Fruit fly (Drosophila melanogaster) whole organism, embryonic: ENCODE data around the gene Cap-D3.
A peak's percentile ranks its signal among the peaks of the same experiment; 100 is the strongest.

ENCODE experiments used
- Asciz ChIP-seq: fragments of 200-800 bp; sonication (Bioruptor generic); optimal IDR thresholded peaks from 2 replicates; lab custom pipeline; 2017; ENCODE audit warnings: missing biosample characterization, mild to moderate bottlenecking, missing genetic modification characterization, missing genetic modification reagents
- CG10147 ChIP-seq: fragments of 200-800 bp; sonication (Bioruptor generic); optimal IDR thresholded peaks from 2 replicates; lab custom pipeline; 2019; ENCODE audit warnings: missing biosample characterization, mild to moderate bottlenecking, missing genetic modification characterization, moderate library complexity
- CG1024 ChIP-seq: fragments of 200-800 bp; sonication (Bioruptor generic); IDR thresholded peaks from 2 replicates; pipeline ENCODE4 v1.3.6; 2022; ENCODE audit warnings: missing biosample characterization, missing genetic modification characterization
- CG10366 ChIP-seq: fragments of 200-800 bp; sonication (Bioruptor generic); IDR thresholded peaks from 2 replicates; pipeline ENCODE4 v1.3.6; 2022; ENCODE audit warnings: missing biosample characterization, missing genetic modification characterization
- CG13424 ChIP-seq: fragments of 200-800 bp; sonication (Bioruptor generic); optimal IDR thresholded peaks from 2 replicates; lab custom pipeline; 2019; ENCODE audit warnings: missing biosample characterization, mild to moderate bottlenecking, missing genetic modification characterization, moderate library complexity
- CG14965 ChIP-seq: fragments of 200-800 bp; sonication (Bioruptor generic); optimal IDR thresholded peaks from 2 replicates; lab custom pipeline; 2016; ENCODE audit warnings: missing biosample characterization, missing genetic modification characterization, borderline replicate concordance
- CG1529 ChIP-seq: fragments of 200-800 bp; sonication (Bioruptor generic); optimal IDR thresholded peaks from 3 replicates; lab custom pipeline; 2018; ENCODE audit warnings: missing biosample characterization, missing genetic modification characterization
- CG17359 ChIP-seq: fragments of 200-800 bp; sonication (Bioruptor generic); optimal IDR thresholded peaks from 3 replicates; lab custom pipeline; 2018; ENCODE audit warnings: missing biosample characterization, mild to moderate bottlenecking, missing genetic modification characterization, moderate library complexity
- CG17829 ChIP-seq: fragments of 200-800 bp; optimal IDR thresholded peaks from 2 replicates; lab custom pipeline; 2019; ENCODE audit warnings: missing biosample characterization, mild to moderate bottlenecking, missing genetic modification characterization, moderate library complexity
- CG17912 ChIP-seq: fragments of 200-800 bp; sonication (Bioruptor generic); optimal IDR thresholded peaks from 2 replicates; lab custom pipeline; 2018; ENCODE audit warnings: missing biosample characterization, mild to moderate bottlenecking, missing genetic modification characterization
- CG1792 ChIP-seq: fragments of 200-800 bp; sonication (Bioruptor generic); optimal IDR thresholded peaks from 2 replicates; lab custom pipeline; 2016; ENCODE audit warnings: missing biosample characterization, missing genetic modification characterization
- CG2120 ChIP-seq: fragments of 200-800 bp; sonication (Bioruptor generic); optimal IDR thresholded peaks from 3 replicates; lab custom pipeline; 2016; ENCODE audit warnings: missing biosample characterization, missing genetic modification characterization
- CG2875 ChIP-seq: fragments of 200-800 bp; sonication (Bioruptor generic); optimal IDR thresholded peaks from 2 replicates; lab custom pipeline; 2017; ENCODE audit warnings: missing biosample characterization, mild to moderate bottlenecking, missing genetic modification characterization, missing genetic modification reagents
- CG3281 ChIP-seq: fragments of 200-800 bp; sonication (Bioruptor generic); optimal IDR thresholded peaks from 3 replicates; lab custom pipeline; 2017; ENCODE audit warnings: missing biosample characterization, mild to moderate bottlenecking, missing genetic modification characterization
- CG34422 ChIP-seq: fragments of 200-800 bp; sonication (Bioruptor generic); IDR thresholded peaks from 3 replicates; pipeline ENCODE4 v1.3.6; 2022; ENCODE audit warnings: missing biosample characterization, missing genetic modification characterization
- CG4328 ChIP-seq: fragments of 200-800 bp; sonication (Bioruptor generic); optimal IDR thresholded peaks from 3 replicates; lab custom pipeline; 2017; ENCODE audit warnings: missing biosample characterization, missing genetic modification reagents, missing genetic modification characterization
- CG6175 ChIP-seq: fragments of 200-800 bp; sonication (Bioruptor generic); IDR thresholded peaks from 3 replicates; pipeline ENCODE4 v1.3.6; 2022; ENCODE audit warnings: missing biosample characterization, missing genetic modification characterization
- CG7271 ChIP-seq: fragments of 200-800 bp; sonication (Bioruptor generic); optimal IDR thresholded peaks from 2 replicates; lab custom pipeline; 2018; ENCODE audit warnings: missing biosample characterization, mild to moderate bottlenecking, missing genetic modification characterization, moderate library complexity
- CG8281 ChIP-seq: fragments of 200-800 bp; sonication (Bioruptor generic); optimal IDR thresholded peaks from 2 replicates; lab custom pipeline; 2018; ENCODE audit warnings: missing biosample characterization, mild to moderate bottlenecking, missing genetic modification characterization, moderate library complexity
- CG9727 ChIP-seq: fragments of 200-800 bp; sonication (Bioruptor generic); optimal IDR thresholded peaks from 3 replicates; lab custom pipeline; 2017; ENCODE audit warnings: missing biosample characterization, mild to moderate bottlenecking, missing genetic modification characterization
- CG9797 ChIP-seq: fragments of 200-800 bp; sonication (Bioruptor generic); optimal IDR thresholded peaks from 3 replicates; lab custom pipeline; 2018; ENCODE audit warnings: missing biosample characterization, mild to moderate bottlenecking, missing genetic modification characterization
- CrebB ChIP-seq: fragments of 200-800 bp; sonication (Bioruptor generic); optimal IDR thresholded peaks from 3 replicates; lab custom pipeline; 2018; ENCODE audit warnings: missing biosample characterization, mild to moderate bottlenecking, missing genetic modification characterization
- Fer1 ChIP-seq: fragments of 200-800 bp; sonication (Bioruptor generic); optimal IDR thresholded peaks from 2 replicates; lab custom pipeline; 2017; ENCODE audit warnings: missing biosample characterization, mild to moderate bottlenecking, missing genetic modification characterization
- GATAe ChIP-seq: fragments of 200-800 bp; sonication (Bioruptor generic); conservative IDR thresholded peaks from 2 replicates; pipeline ENCODE4 v1.3.6; 2022; ENCODE audit warnings: missing biosample characterization, missing genetic modification characterization
- Hmr ChIP-seq: fragments of 200-800 bp; sonication (Bioruptor generic); optimal IDR thresholded peaks from 3 replicates; lab custom pipeline; 2017; ENCODE audit warnings: mild to moderate bottlenecking, missing biosample characterization, missing genetic modification reagents, missing genetic modification characterization
- Hr78 ChIP-seq, 2 experiments: fragments of 200-800 bp in 1 of 2; fragments of >200 bp in 1 of 2; sonication (Bioruptor generic) in 1 of 2; optimal IDR thresholded peaks; 2 replicates each; lab custom pipeline; 2017 to 2019; ENCODE audit warnings: missing biosample characterization in 2 of 2, missing genetic modification characterization in 2 of 2, mild to moderate bottlenecking in 1 of 2, moderate library complexity in 1 of 2
- Kr ChIP-seq: fragments of 200-800 bp; sonication (Bioruptor generic); optimal IDR thresholded peaks from 2 replicates; lab custom pipeline; 2017; ENCODE audit warnings: missing biosample characterization, mild to moderate bottlenecking, missing genetic modification characterization
- Poxn ChIP-seq: fragments of 200-800 bp; sonication (Bioruptor generic); IDR thresholded peaks from 2 replicates; pipeline ENCODE4 v1.3.6; 2022; ENCODE audit warnings: missing biosample characterization, missing genetic modification characterization
- Ravus ChIP-seq: fragments of 200-800 bp; sonication (Bioruptor generic); IDR thresholded peaks from 2 replicates; pipeline ENCODE4 v1.3.6; 2022; ENCODE audit warnings: missing biosample characterization, missing genetic modification characterization
- Sin3A ChIP-seq: fragments of >200 bp; optimal IDR thresholded peaks from 2 replicates; lab custom pipeline; 2018
- amos ChIP-seq: fragments of 200-800 bp; sonication (Bioruptor generic); IDR thresholded peaks from 2 replicates; pipeline ENCODE4 v1.3.6; 2022; ENCODE audit warnings: missing biosample characterization, missing genetic modification characterization; ENCODE audit not compliant: partially characterized antibody
- ato ChIP-seq: fragments of 200-800 bp; sonication (Bioruptor generic); IDR thresholded peaks from 2 replicates; pipeline ENCODE4 v1.3.6; 2022; ENCODE audit warnings: missing biosample characterization, missing genetic modification characterization; ENCODE audit not compliant: partially characterized antibody
- disco-r ChIP-seq: fragments of 200-800 bp; sonication (Bioruptor generic); optimal IDR thresholded peaks from 2 replicates; lab custom pipeline; 2016; ENCODE audit warnings: missing biosample characterization, missing genetic modification characterization
- en ChIP-seq: fragments of 200-800 bp; sonication (Bioruptor generic); optimal IDR thresholded peaks from 2 replicates; lab custom pipeline; 2016; ENCODE audit warnings: missing biosample characterization, missing genetic modification characterization
- eve ChIP-seq, 2 experiments: fragments of >200 bp; optimal IDR thresholded peaks; 2 replicates each; lab custom pipeline; 2017; ENCODE audit warnings: missing biosample characterization in 2 of 2, missing genetic modification characterization in 2 of 2
- ewg ChIP-seq: fragments of 200-800 bp; sonication (Bioruptor generic); optimal IDR thresholded peaks from 3 replicates; lab custom pipeline; 2017; ENCODE audit warnings: mild to moderate bottlenecking, missing biosample characterization, missing genetic modification reagents, missing genetic modification characterization
- fd102C ChIP-seq: fragments of 200-800 bp; sonication (Bioruptor generic); optimal IDR thresholded peaks from 2 replicates; lab custom pipeline; 2018; ENCODE audit warnings: missing biosample characterization, mild to moderate bottlenecking, missing genetic modification characterization, moderate library complexity
- fd96Cb ChIP-seq: fragments of 200-800 bp; sonication (Bioruptor generic); optimal IDR thresholded peaks from 2 replicates; lab custom pipeline; 2018; ENCODE audit warnings: missing biosample characterization, mild to moderate bottlenecking, missing genetic modification characterization, moderate library complexity
- grn ChIP-seq: fragments of 200-800 bp; sonication (Bioruptor generic); optimal IDR thresholded peaks from 3 replicates; lab custom pipeline; 2017; ENCODE audit warnings: missing biosample characterization, missing genetic modification characterization
- h ChIP-seq: fragments of >200 bp; optimal IDR thresholded peaks from 2 replicates; lab custom pipeline; 2017
- kni ChIP-seq: fragments of 200-800 bp; sonication (Bioruptor generic); optimal IDR thresholded peaks from 3 replicates; lab custom pipeline; 2017; ENCODE audit warnings: mild to moderate bottlenecking, missing biosample characterization, missing genetic modification reagents, missing genetic modification characterization
- lilli ChIP-seq: fragments of 200-800 bp; sonication (Bioruptor generic); optimal IDR thresholded peaks from 3 replicates; lab custom pipeline; 2016; ENCODE audit warnings: missing biosample characterization, missing genetic modification characterization
- nerfin-1 ChIP-seq: fragments of 200-800 bp; sonication (Bioruptor generic); optimal IDR thresholded peaks from 3 replicates; lab custom pipeline; 2019; ENCODE audit warnings: missing biosample characterization, mild to moderate bottlenecking, missing genetic modification characterization, moderate library complexity
- pzg ChIP-seq: fragments of 200-800 bp; sonication (Bioruptor generic); optimal IDR thresholded peaks from 3 replicates; lab custom pipeline; 2018; ENCODE audit warnings: missing biosample characterization, mild to moderate bottlenecking, missing genetic modification characterization, moderate library complexity
- ranshi ChIP-seq: fragments of 200-800 bp; sonication (Bioruptor generic); IDR thresholded peaks from 2 replicates; pipeline ENCODE4 v1.3.6; 2022; ENCODE audit warnings: missing biosample characterization, missing genetic modification characterization
- rib ChIP-seq: fragments of 200-800 bp; sonication (Bioruptor generic); IDR thresholded peaks from 2 replicates; pipeline ENCODE4 v1.3.6; 2022; ENCODE audit warnings: missing biosample characterization, missing genetic modification characterization
- tna ChIP-seq: fragments of 200-800 bp; sonication (Bioruptor generic); IDR thresholded peaks from 2 replicates; pipeline ENCODE4 v1.3.6; 2022; ENCODE audit warnings: missing biosample characterization, missing genetic modification characterization; ENCODE audit not compliant: partially characterized antibody
- ttk ChIP-seq: fragments of 200-800 bp; sonication (Bioruptor generic); IDR thresholded peaks from 2 replicates; pipeline ENCODE4 v2.1.2; 2022; ENCODE audit warnings: missing biosample characterization, missing genetic modification characterization
- unc-4 ChIP-seq: fragments of 200-800 bp; sonication (Bioruptor generic); IDR thresholded peaks from 2 replicates; pipeline ENCODE4 v1.3.6; 2022; ENCODE audit warnings: missing biosample characterization, missing genetic modification characterization; ENCODE audit not compliant: partially characterized antibody
- z ChIP-seq: fragments of 200-800 bp; sonication (Bioruptor generic); IDR thresholded peaks from 3 replicates; pipeline ENCODE4 v1.3.6; 2022; ENCODE audit warnings: missing biosample characterization, missing genetic modification characterization
- zen ChIP-seq: fragments of 200-800 bp; sonication (Bioruptor generic); optimal IDR thresholded peaks from 3 replicates; lab custom pipeline; 2018; ENCODE audit warnings: missing biosample characterization, mild to moderate bottlenecking, missing genetic modification characterization, moderate library complexity

Gene Cap-D3

DNA sequence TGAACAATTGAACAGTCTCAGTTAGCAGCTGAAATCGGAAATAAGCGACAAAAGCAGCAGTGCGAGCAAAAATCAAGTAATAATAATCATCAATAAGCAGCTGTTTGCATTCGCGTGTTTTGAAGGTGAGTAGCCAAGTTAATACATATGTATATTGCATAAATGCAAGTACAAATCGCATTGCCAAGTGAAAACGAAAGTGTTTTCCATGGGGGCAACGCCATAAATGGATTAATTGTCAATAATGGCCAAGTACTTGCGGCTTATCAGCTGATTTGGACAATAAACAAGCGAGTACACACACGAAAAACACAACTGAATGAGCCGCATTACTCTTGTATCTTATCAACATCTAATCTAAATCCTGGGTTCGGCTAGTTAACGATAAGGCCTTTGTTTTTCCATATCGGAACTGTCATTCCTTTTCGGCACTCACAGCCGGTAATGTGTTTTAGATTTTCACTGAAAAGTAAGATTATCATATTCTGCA is 21.6 kb downstream of the Cap-D3 start (continued):
- TF ChIP-seq nerfin-1 (tag; lab: Kevin White, UChicago) (peak; percentile 33), en (GFP tag; lab: Kevin White, UChicago) (no peak), CG17359 (tag; lab: Kevin White, UChicago) (peak; percentile 29), lilli (no peak), CG3281 (GFP tag; lab: Kevin White, UChicago) (peak; percentile 13), CG10366 (GFP tag; lab: Robert Waterston, UW) (no peak), Hr78 (GFP tag; optimal IDR thresholded peaks at IDR 0.05; lab: Kevin White, UChicago) (peak in 1 of 2 experiments; percentile 22), Asciz (GFP tag; lab: Kevin White, UChicago) (peak; percentile 61), GATAe (GFP tag; lab: Robert Waterston, UW) (peak; percentile 46; the same call in 1 of the 2 replicates), CG1024 (GFP tag; lab: Robert Waterston, UW) (no peak), h (lab: Kevin White, UChicago) (no peak), CG10147 (no peak), CrebB (tag; lab: Kevin White, UChicago) (peak; percentile 57), ato (no peak), Fer1 (GFP tag; lab: Kevin White, UChicago) (no peak), Poxn (GFP tag; lab: Robert Waterston, UW) (no peak), z (GFP tag; lab: Robert Waterston, UW) (no peak), CG13424 (no peak), CG1529 (GFP tag; lab: Kevin White, UChicago) (no peak), CG8281 (tag; lab: Kevin White, UChicago) (peak; percentile 92), Sin3A (lab: Kevin White, UChicago) (no peak), CG4328 (GFP tag; lab: Kevin White, UChicago) (peak; percentile 9), Ravus (no peak), rib (GFP tag; lab: Robert Waterston, UW) (no peak), zen (tag; lab: Kevin White, UChicago) (no peak), CG14965 (GFP tag; lab: Kevin White, UChicago) (no peak), CG2875 (GFP tag; lab: Kevin White, UChicago) (peak; percentile 13), fd102C (GFP tag; lab: Kevin White, UChicago) (no peak), CG6175 (GFP tag; lab: Robert Waterston, UW) (no peak), CG17829 (no peak), Kr (GFP tag; lab: Kevin White, UChicago) (no peak), CG7271 (tag; lab: Kevin White, UChicago) (no peak), CG2120 (GFP tag; lab: Kevin White, UChicago) (no peak), ewg (no peak), unc-4 (GFP tag; lab: Robert Waterston, UW) (no peak), CG34422 (no peak), amos (no peak), ranshi (GFP tag; lab: Robert Waterston, UW) (no peak), disco-r (GFP tag; lab: Kevin White, UChicago) (no peak), ttk (no peak), CG9797 (GFP tag; lab: Kevin White, UChicago) (no peak), CG1792 (GFP tag; lab: Kevin White, UChicago) (no peak), kni (GFP tag; lab: Kevin White, UChicago) (peak; percentile 33), eve (GFP tag; optimal IDR thresholded peaks at IDR 0.05; lab: Kevin White, UChicago) (no peak), CG17912 (peak; percentile 10), pzg (no peak), Hmr (GFP tag; lab: Kevin White, UChicago) (no peak), grn (GFP tag; lab: Kevin White, UChicago) (peak; percentile 93), tna (no peak), CG9727 (GFP tag; lab: Kevin White, UChicago) (peak; percentile 10), fd96Cb (no peak)
